Worm (Caenorhabditis elegans) whole organism, L4/young adult: ENCODE data around the gene attf-3.

ENCODE experiments used
- W03F9.2 ChIP-seq: fragments of 150-350 bp; optimal IDR thresholded peaks from 2 replicates; lab custom pipeline; 2014; ENCODE audit warnings: missing biosample characterization, missing genetic modification characterization
- dao-5 ChIP-seq: sonication (generic microtip); optimal IDR thresholded peaks from 2 replicates; lab custom pipeline; 2016; ENCODE audit warnings: missing genotype, missing genetic modification characterization, moderate library complexity, missing compliant biosample characterization
- him-1 ChIP-seq: sonication (generic microtip); optimal IDR thresholded peaks from 2 replicates; lab custom pipeline; 2016; ENCODE audit warnings: missing genotype, missing genetic modification reagents, missing genetic modification characterization, missing compliant biosample characterization

DNA sequence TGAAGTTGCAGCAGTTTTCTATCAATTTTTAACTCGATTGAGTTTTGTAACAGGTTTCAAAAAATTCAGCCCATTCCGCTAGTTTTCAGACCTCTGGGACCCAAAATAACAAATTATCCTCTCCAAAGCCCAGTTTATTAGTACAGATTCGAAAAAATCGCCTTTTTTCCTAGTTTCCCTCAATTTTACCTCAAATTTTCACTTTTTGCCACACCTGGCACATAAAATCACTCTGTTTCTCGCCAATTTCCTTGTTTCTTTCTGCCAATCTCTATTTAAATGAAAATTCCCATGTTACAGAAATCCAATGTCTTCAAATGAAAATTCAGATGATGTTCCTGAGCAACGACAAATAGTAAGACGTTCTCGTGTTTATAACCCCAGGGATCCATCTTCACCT is 45.9 kb upstream of the attf-3 start, which contains the start of gene pals-22:
- TF ChIP-seq him-1 (tag; lab: Kevin White, UChicago) (no peak), dao-5 (no peak), W03F9.2 (no peak)
